Worm (Caenorhabditis elegans) whole organism, early embryonic: Measurements from ENCODE around the gene srh-255.

Source experiments
- B0310.2 ChIP-seq: sonication (generic microtip); optimal IDR thresholded peaks from 2 replicates; lab custom pipeline; 2016; ENCODE audit warnings: mild to moderate bottlenecking, missing genetic modification characterization, missing compliant biosample characterization
- F13C5.2 ChIP-seq: sonication (generic microtip); optimal IDR thresholded peaks from 2 replicates; lab custom pipeline; 2017; ENCODE audit warnings: mild to moderate bottlenecking, missing genetic modification characterization, inconsistent platforms, missing compliant biosample characterization
- aly-1 ChIP-seq: sonication (generic microtip); optimal IDR thresholded peaks from 2 replicates; lab custom pipeline; 2016; ENCODE audit warnings: missing genetic modification characterization, missing compliant biosample characterization
- ama-1 ChIP-seq: fragments of 150-350 bp; optimal IDR thresholded peaks from 2 replicates; lab custom pipeline; 2014
- ceh-13 ChIP-seq: fragments of 200-800 bp; sonication (Bioruptor generic); optimal IDR thresholded peaks from 2 replicates; lab custom pipeline; 2018; ENCODE audit warnings: mild to moderate bottlenecking, missing genetic modification characterization, missing compliant biosample characterization
- ceh-36 ChIP-seq: sonication (generic microtip); optimal IDR thresholded peaks from 2 replicates; lab custom pipeline; 2016; ENCODE audit warnings: missing genetic modification characterization, inconsistent platforms, missing compliant biosample characterization
- ets-7 ChIP-seq: sonication (generic microtip); optimal IDR thresholded peaks from 2 replicates; lab custom pipeline; 2016; ENCODE audit warnings: missing genotype, missing genetic modification characterization, missing compliant biosample characterization
- flt-1 ChIP-seq: fragments of 200-800 bp; sonication (Bioruptor generic); IDR thresholded peaks from 2 replicates; pipeline ENCODE4 v1.3.6; 2022; ENCODE audit warnings: missing genetic modification characterization, missing compliant biosample characterization
- hmbx-1 ChIP-seq: sonication (generic microtip); optimal IDR thresholded peaks from 2 replicates; lab custom pipeline; 2016; ENCODE audit warnings: mild to moderate bottlenecking, missing genetic modification characterization, missing compliant biosample characterization
- hmg-4 ChIP-seq: fragments of 200-800 bp; sonication (Bioruptor generic); optimal IDR thresholded peaks from 2 replicates; lab custom pipeline; 2018; ENCODE audit warnings: mild to moderate bottlenecking, missing genetic modification characterization, missing compliant biosample characterization
- hnd-1 ChIP-seq: sonication (generic microtip); optimal IDR thresholded peaks from 2 replicates; lab custom pipeline; 2016; ENCODE audit warnings: missing genetic modification characterization, missing compliant biosample characterization
- pes-1 ChIP-seq: fragments of 200-800 bp; sonication (Bioruptor generic); IDR thresholded peaks from 2 replicates; pipeline ENCODE4 v1.3.6; 2022; ENCODE audit warnings: missing genetic modification reagents, missing genetic modification characterization, missing compliant biosample characterization
- scrt-1 ChIP-seq: fragments of 200-800 bp; sonication (Bioruptor generic); IDR thresholded peaks from 2 replicates; pipeline ENCODE4 v1.3.6; 2022; ENCODE audit warnings: missing genetic modification characterization, missing compliant biosample characterization
- sea-1 ChIP-seq: fragments of 200-800 bp; sonication (Bioruptor generic); conservative IDR thresholded peaks from 2 replicates; pipeline ENCODE4 v1.3.6; 2022; ENCODE audit warnings: missing genetic modification characterization, missing compliant biosample characterization
- tbx-11 ChIP-seq: fragments of 200-800 bp; sonication (Bioruptor generic); IDR thresholded peaks from 2 replicates; pipeline ENCODE4 v1.3.6; 2022; ENCODE audit warnings: missing genetic modification characterization, missing compliant biosample characterization
- tbx-37 ChIP-seq: fragments of 200-800 bp; sonication (Bioruptor generic); conservative IDR thresholded peaks from 2 replicates; pipeline ENCODE4 v1.3.6; 2022; ENCODE audit warnings: missing genetic modification reagents, missing genetic modification characterization, missing compliant biosample characterization
- tra-4 ChIP-seq: sonication (generic microtip); optimal IDR thresholded peaks from 2 replicates; lab custom pipeline; 2017; ENCODE audit warnings: missing genetic modification characterization, missing compliant biosample characterization

Gene srh-255

DNA sequence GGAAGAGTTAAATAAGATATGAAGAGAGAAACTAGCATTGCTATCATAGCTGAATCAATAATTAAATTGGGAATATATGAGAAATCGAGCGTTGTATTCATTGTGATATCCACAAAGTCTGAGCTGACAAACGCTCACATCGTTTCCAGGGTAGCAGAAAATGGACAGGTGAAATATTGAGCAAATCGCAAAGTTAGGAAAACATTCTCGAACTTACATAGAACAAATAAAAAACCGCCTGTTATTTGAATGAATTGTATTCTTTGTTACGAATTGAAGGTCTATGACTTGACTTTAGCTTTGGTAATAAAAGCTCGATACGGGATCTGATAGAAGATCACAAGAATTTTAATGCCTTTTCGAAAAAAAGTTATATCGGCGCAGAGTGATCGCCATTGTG lies 28.9 kb upstream of the srh-255 start, which contains the start of gene srz-94:
Gene srz-94, minus strand, starts transcription at position 101 of the 400 bp plus-strand sequence.
- no peak for TF ChIP-seq F13C5.2 (tag; lab: Kevin White, UChicago)
- no peak for TF ChIP-seq B0310.2 (tag; lab: Kevin White, UChicago)
- TF ChIP-seq ceh-36, result no peak
- TF ChIP-seq flt-1 (GFP tag; lab: Robert Waterston, UW), result no peak
- no peak for TF ChIP-seq tbx-37 (GFP tag; lab: Robert Waterston, UW)
- TF ChIP-seq ets-7 (tag; lab: Kevin White, UChicago), result no peak
- TF ChIP-seq ceh-13 (GFP tag; lab: Kevin White, UChicago), result no peak
- TF ChIP-seq pes-1 (GFP tag; lab: Robert Waterston, UW), result no peak
- TF ChIP-seq aly-1, result no peak
- no peak for TF ChIP-seq tbx-11 (GFP tag; lab: Robert Waterston, UW)
- TF ChIP-seq sea-1 (GFP tag; lab: Robert Waterston, UW), result no peak
- TF ChIP-seq scrt-1 (GFP tag; lab: Robert Waterston, UW), result no peak
- no peak for TF ChIP-seq hnd-1
- no peak for TF ChIP-seq hmbx-1 (tag; lab: Kevin White, UChicago)
- no peak for TF ChIP-seq hmg-4

DNA sequence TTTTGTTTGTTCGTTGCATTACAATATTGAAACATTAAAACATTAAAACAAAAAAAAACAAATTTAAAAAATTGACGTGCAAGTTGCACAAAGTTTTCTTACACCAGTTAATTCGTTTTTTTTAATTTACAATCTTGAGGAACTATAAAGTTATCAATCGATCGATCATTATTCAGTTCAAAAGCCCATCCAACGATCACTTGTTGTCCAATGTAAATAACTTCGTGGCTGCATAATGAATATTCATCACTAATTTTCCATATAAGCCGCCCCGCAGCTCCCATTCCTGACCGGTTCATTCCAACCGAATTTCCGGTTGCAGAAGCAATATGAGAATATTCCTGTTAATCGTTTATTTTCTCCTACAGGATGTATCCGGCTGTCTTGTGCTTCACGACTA lies 22.5 kb upstream of the srh-255 start, which contains the start of gene hpo-33:
Gene hpo-33, plus strand, starts transcription at position 301 of the 400 bp plus-strand sequence.
- TF ChIP-seq hmg-4, result no peak
- TF ChIP-seq tbx-11 (GFP tag; lab: Robert Waterston, UW), result no peak
- no peak for TF ChIP-seq ets-7 (tag; lab: Kevin White, UChicago)
- no peak for TF ChIP-seq ceh-36
- TF ChIP-seq tbx-37 (GFP tag; lab: Robert Waterston, UW), result no peak
- TF ChIP-seq hnd-1, result no peak

DNA sequence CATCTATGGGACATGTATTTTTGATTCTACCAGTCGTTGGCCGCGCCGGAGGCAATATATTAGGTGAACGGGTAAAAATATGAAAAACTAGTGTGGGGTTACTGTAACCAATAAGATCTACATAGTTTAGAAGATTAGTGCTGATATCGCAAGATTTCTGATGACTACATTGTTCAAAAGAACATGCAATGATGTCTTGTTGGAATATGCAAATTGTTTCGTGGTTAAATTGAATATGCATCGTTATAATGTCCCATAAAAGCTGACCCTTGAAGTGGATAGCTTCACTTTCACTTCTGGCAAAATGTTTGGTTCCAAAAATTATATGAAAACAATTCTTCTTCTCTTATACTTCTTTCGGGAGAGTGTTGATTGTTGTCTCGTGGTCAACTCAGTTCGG lies 20.3 kb upstream of the srh-255 start, which contains the start of gene F28B1.2:
Gene F28B1.2, plus strand, starts transcription at position 301 of the 400 bp plus-strand sequence.
- no peak for TF ChIP-seq ama-1
- no peak for TF ChIP-seq tbx-37 (GFP tag; lab: Robert Waterston, UW)
- no peak for TF ChIP-seq hmg-4
- TF ChIP-seq tbx-11 (GFP tag; lab: Robert Waterston, UW), result no peak
- no peak for TF ChIP-seq ets-7 (tag; lab: Kevin White, UChicago)
- TF ChIP-seq scrt-1 (GFP tag; lab: Robert Waterston, UW), result no peak
- no peak for TF ChIP-seq F13C5.2 (tag; lab: Kevin White, UChicago)
- TF ChIP-seq hnd-1, result no peak
- TF ChIP-seq hmbx-1 (tag; lab: Kevin White, UChicago), result no peak
- TF ChIP-seq pes-1 (GFP tag; lab: Robert Waterston, UW), result no peak
- TF ChIP-seq aly-1, result no peak
- TF ChIP-seq tra-4, result no peak
- no peak for TF ChIP-seq flt-1 (GFP tag; lab: Robert Waterston, UW)
- no peak for TF ChIP-seq sea-1 (GFP tag; lab: Robert Waterston, UW)

DNA sequence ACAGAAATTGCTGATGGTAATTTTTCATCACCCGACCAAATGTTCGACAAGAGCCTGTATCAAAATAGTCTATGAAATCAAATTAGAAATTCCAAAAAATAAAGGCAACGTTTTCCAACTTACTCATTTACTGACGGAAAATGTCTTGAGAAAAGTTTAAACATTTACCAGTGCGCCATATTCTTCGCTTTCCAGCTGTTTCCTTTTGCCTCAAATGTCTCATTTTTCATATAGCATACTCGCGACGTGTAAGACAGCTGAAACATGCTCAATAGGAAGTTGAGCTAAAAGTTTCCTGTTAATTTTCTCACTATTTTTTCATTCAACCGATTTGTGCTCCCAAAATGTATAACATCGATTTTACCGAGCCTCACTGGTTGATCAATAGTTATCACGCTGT lies 4.8 kb upstream of the srh-255 start, which contains the start of gene sri-66:
Gene sri-66, plus strand, starts transcription at position 301 of the 400 bp plus-strand sequence.
- TF ChIP-seq aly-1 (no peak), ama-1 (no peak), ceh-13 (GFP tag; lab: Kevin White, UChicago) (no peak), pes-1 (GFP tag; lab: Robert Waterston, UW) (no peak), sea-1 (GFP tag; lab: Robert Waterston, UW) (no peak), hnd-1 (no peak), tbx-37 (GFP tag; lab: Robert Waterston, UW) (no peak)

DNA sequence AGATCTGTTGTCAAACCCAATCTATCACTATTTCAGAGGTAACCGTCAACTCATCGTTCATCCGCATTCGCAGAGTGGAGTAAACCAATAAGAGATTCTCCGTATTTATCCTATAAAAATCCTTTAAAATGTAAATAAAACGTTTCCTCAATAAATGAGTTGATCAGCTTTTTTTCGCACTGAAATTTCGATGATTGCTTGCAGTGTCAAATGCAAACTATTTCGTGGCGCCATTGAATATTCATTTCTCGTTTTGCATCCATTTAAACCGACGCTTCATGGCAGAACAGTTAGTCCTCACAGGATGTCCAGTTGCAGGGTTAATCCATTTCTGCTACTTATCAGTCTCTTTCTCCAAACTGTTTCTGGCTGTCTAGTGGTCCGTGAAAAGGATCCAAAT lies 3.2 kb upstream of the srh-255 start, which contains the start of gene F28B1.9:
Gene F28B1.9, plus strand, starts transcription at position 301 of the 400 bp plus-strand sequence.
- no peak for TF ChIP-seq hmg-4
- no peak for TF ChIP-seq tra-4
- TF ChIP-seq ceh-36, result no peak
- TF ChIP-seq sea-1 (GFP tag; lab: Robert Waterston, UW), result no peak
- TF ChIP-seq pes-1 (GFP tag; lab: Robert Waterston, UW), result no peak
- no peak for TF ChIP-seq ceh-13 (GFP tag; lab: Kevin White, UChicago)
- TF ChIP-seq tbx-11 (GFP tag; lab: Robert Waterston, UW), result no peak
- TF ChIP-seq aly-1, result no peak
- TF ChIP-seq ets-7 (tag; lab: Kevin White, UChicago), result no peak
- TF ChIP-seq B0310.2 (tag; lab: Kevin White, UChicago), result no peak
- no peak for TF ChIP-seq ama-1
- no peak for TF ChIP-seq F13C5.2 (tag; lab: Kevin White, UChicago)

DNA sequence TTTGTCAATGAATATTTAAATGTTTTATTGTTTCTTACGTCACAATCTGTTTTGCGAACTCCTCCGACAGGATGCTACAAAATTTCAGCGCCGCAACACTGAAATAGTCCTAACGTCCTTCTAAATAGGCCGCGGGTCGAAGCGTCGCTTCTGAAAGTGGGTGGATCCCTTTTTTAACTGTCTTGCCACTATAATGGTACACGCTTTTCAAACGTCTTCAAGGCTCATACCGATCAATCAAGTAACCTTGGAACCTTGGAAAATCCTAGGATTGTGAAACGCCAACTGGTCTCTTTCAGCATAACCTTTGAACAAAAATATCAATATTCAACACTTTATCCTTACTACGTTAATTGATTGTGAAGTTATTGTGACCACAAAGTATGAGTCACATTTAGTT lies 1.9 kb downstream of the srh-255 start:
- TF ChIP-seq sea-1 (GFP tag; lab: Robert Waterston, UW) (no peak), aly-1 (no peak), scrt-1 (GFP tag; lab: Robert Waterston, UW) (no peak), tbx-11 (GFP tag; lab: Robert Waterston, UW) (no peak), flt-1 (GFP tag; lab: Robert Waterston, UW) (no peak), ceh-13 (GFP tag; lab: Kevin White, UChicago) (no peak), tbx-37 (GFP tag; lab: Robert Waterston, UW) (no peak), B0310.2 (tag; lab: Kevin White, UChicago) (no peak)

DNA sequence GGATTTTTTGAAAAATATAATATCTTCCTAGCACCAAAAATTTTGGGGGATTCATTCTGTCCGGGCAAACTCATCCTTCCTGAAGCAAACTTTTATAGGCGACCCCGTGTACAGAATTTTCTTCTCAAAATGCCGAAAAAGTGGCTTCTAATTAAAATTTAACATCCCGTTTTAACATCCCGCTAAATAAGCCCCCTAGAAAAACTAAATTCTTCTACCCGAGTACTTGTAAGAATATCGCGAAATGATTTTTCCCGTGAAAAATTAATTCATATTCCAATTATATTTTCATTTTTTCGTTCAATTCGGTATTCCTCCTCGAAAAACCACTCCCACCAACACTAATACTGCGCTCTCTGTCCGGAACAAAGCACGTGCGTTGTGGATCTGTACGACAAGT lies 4.1 kb downstream of the srh-255 start, which contains the start of gene T05E12.8:
Gene T05E12.8, plus strand, starts transcription at position 301 of the 400 bp plus-strand sequence.
- TF ChIP-seq tra-4, result no peak
- TF ChIP-seq flt-1 (GFP tag; lab: Robert Waterston, UW), result no peak
- TF ChIP-seq tbx-11 (GFP tag; lab: Robert Waterston, UW), result no peak
- no peak for TF ChIP-seq B0310.2 (tag; lab: Kevin White, UChicago)
- TF ChIP-seq aly-1, result no peak
- no peak for TF ChIP-seq ceh-36
- TF ChIP-seq sea-1 (GFP tag; lab: Robert Waterston, UW), result no peak
- TF ChIP-seq hmbx-1 (tag; lab: Kevin White, UChicago), result no peak
- no peak for TF ChIP-seq hmg-4
- TF ChIP-seq ceh-13 (GFP tag; lab: Kevin White, UChicago), result no peak
- no peak for TF ChIP-seq ama-1

DNA sequence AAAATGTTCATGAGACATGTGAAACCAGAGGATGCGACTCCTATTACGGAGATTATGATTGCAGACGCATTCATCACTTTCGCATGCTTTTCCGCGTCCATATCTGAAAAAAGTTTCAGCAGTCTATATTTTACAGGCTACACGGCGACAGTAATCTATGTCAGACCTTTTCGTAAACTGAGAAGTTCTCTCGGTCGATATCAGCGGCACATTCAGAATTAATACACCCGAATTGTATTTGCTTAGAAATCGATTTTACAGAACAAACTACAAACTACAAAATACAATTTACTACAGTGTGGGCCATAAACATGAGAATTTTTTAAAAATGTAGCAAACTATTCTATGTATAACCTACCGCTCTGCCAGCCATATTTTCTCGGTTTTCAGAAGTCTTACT lies 6.8 kb downstream of the srh-255 start, which contains the start of gene srbc-14:
Gene srbc-14, minus strand, starts transcription at position 101 of the 400 bp plus-strand sequence.
- TF ChIP-seq tra-4 (no peak), flt-1 (GFP tag; lab: Robert Waterston, UW) (no peak), hmbx-1 (tag; lab: Kevin White, UChicago) (no peak), ceh-36 (no peak), scrt-1 (GFP tag; lab: Robert Waterston, UW) (no peak), tbx-11 (GFP tag; lab: Robert Waterston, UW) (no peak), ets-7 (tag; lab: Kevin White, UChicago) (no peak), B0310.2 (tag; lab: Kevin White, UChicago) (no peak), pes-1 (GFP tag; lab: Robert Waterston, UW) (no peak), hnd-1 (no peak), ama-1 (no peak), sea-1 (GFP tag; lab: Robert Waterston, UW) (no peak), tbx-37 (GFP tag; lab: Robert Waterston, UW) (no peak), hmg-4 (no peak), F13C5.2 (tag; lab: Kevin White, UChicago) (no peak)
